Worm (Caenorhabditis elegans): ENCODE measurements around the gene C14C10.5.

Gene C14C10.5

DNA sequence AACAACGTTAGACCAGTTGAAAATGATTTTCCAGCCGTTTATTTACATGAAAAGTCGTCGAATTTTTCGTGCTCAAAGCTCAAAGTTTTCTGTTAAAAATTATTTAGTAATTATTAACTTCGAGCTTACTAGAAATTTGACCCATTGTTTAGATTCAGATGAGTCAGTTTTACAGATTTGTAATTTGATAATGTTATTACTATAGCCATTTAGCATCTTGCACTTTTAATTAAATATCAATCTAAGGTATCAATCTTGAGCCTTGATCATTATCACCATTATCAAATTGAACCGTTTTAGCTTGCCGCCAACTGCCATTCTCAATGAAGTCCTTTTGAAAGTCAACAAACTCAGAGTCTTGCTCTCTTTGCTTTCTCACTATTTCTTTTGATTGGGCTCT is 9.5 kb downstream of the C14C10.5 start, which contains the start of gene ZC116.1:
Gene ZC116.1, plus strand, starts transcription at position 301 of the 400 bp plus-strand sequence.
- TF ChIP-seq ceh-82 (tag; optimal IDR thresholded peaks at IDR 0.05): no peak
- no peak for TF ChIP-seq R02D3.7 (tag; optimal IDR thresholded peaks at IDR 0.05)
- TF ChIP-seq C34F6.9 (tag; optimal IDR thresholded peaks at IDR 0.05): no peak
- no peak for TF ChIP-seq nhr-23 (tag; optimal IDR thresholded peaks at IDR 0.05)

DNA sequence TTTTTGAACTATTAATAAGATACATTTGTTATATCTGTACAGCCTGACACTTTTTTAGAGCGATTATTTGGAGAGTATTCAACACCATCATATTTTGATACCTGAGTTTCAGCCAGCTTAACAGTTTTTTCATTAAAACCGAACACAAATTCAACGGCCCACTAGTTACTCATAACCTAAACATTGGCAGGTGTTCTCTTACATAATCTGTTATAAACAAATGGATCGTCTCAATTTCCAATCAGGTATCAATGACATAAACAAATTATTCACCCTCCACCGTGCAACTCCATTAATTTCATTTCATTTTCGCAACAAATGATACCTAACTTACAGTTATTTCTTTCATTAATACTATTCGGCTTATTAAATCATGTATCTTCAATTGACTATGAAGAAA is 11.0 kb downstream of the C14C10.5 start, which contains the start of gene cubn-1:
Gene cubn-1, plus strand, starts transcription at position 301 of the 400 bp plus-strand sequence.
- TF ChIP-seq F13H6.1 (tag; optimal IDR thresholded peaks at IDR 0.05) (no peak), skn-1 (tag; optimal IDR thresholded peaks at IDR 0.05) (no peak), lin-13 (GFP tag; optimal IDR thresholded peaks at IDR 0.05) (no peak), aly-2 (tag; optimal IDR thresholded peaks at IDR 0.05) (no peak), snpc-4 (tag; optimal IDR thresholded peaks at IDR 0.05) (no peak), unc-39 (tag; optimal IDR thresholded peaks at IDR 0.05) (no peak), mdl-1 (tag; optimal IDR thresholded peaks at IDR 0.05) (no peak), zag-1 (tag; optimal IDR thresholded peaks at IDR 0.05) (no peak), ztf-11 (tag; optimal IDR thresholded peaks at IDR 0.05) (no peak), sma-3 (GFP tag; optimal IDR thresholded peaks at IDR 0.05) (no peak), gmeb-1 (tag; optimal IDR thresholded peaks at IDR 0.05) (no peak), nhr-10 (tag; optimal IDR thresholded peaks at IDR 0.05) (no peak)

DNA sequence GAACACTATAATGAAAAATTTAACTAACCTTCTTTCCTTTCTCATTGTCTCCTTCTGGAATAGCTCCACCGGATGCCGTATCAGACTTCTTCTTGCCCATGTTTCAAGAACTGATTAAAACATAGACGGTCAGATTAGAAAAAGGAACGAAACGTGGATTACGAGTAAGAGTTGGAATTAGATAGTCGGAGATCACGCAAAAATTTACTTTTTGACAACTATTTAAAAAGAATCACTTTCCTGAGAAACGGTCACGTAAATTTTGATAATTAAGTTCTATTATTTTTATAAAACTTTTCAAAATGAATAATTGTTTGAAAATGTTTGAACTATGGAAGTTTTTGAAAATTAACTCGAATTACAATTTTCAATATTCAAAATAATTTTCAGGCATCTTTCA is 12.1 kb downstream of the C14C10.5 start, which contains the start of gene cyc-2.2:
Gene cyc-2.2, minus strand, starts transcription at position 101 of the 400 bp plus-strand sequence.
- TF ChIP-seq ztf-11 (tag; optimal IDR thresholded peaks at IDR 0.05): no peak
- no peak for TF ChIP-seq alr-1 (tag; optimal IDR thresholded peaks at IDR 0.05)
- no peak for TF ChIP-seq F13H6.1 (tag; optimal IDR thresholded peaks at IDR 0.05)
- no peak for TF ChIP-seq nhr-129 (tag; optimal IDR thresholded peaks at IDR 0.05)
- no peak for TF ChIP-seq mdl-1 (tag; optimal IDR thresholded peaks at IDR 0.05)
- TF ChIP-seq ceh-82 (tag; optimal IDR thresholded peaks at IDR 0.05): no peak
- TF ChIP-seq crh-2 (tag; optimal IDR thresholded peaks at IDR 0.05): no peak
- no peak for TF ChIP-seq sma-9 (GFP tag; optimal IDR thresholded peaks at IDR 0.05)
- TF ChIP-seq sma-9 (tag; optimal IDR thresholded peaks at IDR 0.05): no peak
- TF ChIP-seq zag-1 (tag; optimal IDR thresholded peaks at IDR 0.05): no peak
- no peak for TF ChIP-seq nhr-25 (tag; optimal IDR thresholded peaks at IDR 0.05)
- no peak for TF ChIP-seq nhr-23 (tag; optimal IDR thresholded peaks at IDR 0.05)
- TF ChIP-seq snpc-4 (tag; optimal IDR thresholded peaks at IDR 0.05): no peak
- no peak for TF ChIP-seq elt-1 (tag; optimal IDR thresholded peaks at IDR 0.05)

DNA sequence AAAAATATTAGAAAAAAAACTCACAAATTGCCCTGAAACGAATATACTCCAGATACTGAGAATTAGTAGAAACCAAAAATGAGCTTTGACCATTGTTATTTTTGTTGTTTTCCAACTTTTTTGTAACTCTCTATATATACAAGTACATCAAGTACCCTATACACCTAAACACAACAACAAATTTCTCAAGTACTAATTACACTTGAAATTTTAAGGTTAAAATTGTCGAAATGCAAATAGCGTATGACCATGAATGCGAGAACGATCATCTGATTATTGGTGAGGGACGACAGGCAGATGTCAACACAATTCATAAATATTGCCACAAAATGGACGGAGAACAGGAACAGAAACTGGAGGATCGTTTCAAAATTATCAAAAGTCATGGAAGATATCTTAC is 24.4 kb downstream of the C14C10.5 start, which contains the start of gene F56H9.9:
Gene F56H9.9, minus strand, starts transcription at position 101 of the 400 bp plus-strand sequence.
- TF ChIP-seq zag-1 (tag; optimal IDR thresholded peaks at IDR 0.05) (no peak), lin-13 (GFP tag; optimal IDR thresholded peaks at IDR 0.05) (no peak), ceh-82 (tag; optimal IDR thresholded peaks at IDR 0.05) (no peak), ztf-1 (GFP tag; conservative IDR thresholded peaks at IDR 0.05) (no peak), nhr-237 (tag; optimal IDR thresholded peaks at IDR 0.05) (no peak), fos-1 (tag; optimal IDR thresholded peaks at IDR 0.05) (no peak)

DNA sequence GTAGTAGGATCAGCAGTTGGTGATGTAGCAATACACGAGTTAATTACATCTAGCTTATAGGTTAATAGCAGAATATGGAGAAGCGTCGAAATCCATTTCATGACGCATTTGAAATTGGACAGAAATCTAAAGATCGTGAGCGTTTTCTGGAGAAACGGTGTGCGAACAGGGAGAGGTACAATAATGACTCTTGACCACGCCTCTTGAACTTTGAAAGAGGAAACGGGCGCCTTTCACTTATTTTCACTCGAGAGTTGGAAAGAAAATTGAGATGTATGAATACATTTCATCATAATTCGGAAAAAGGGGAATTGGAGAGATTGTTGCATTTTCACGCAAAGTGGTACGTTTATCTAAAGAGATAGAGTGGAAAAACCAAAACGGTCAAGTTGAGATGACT is 29.8 kb downstream of the C14C10.5 start, which contains the start of gene F56H9.6:
Gene F56H9.6, minus strand, starts transcription at position 101 of the 400 bp plus-strand sequence.
- TF ChIP-seq C34F6.9 (tag; optimal IDR thresholded peaks at IDR 0.05) (no peak), snpc-4 (tag; optimal IDR thresholded peaks at IDR 0.05) (no peak), nhr-77 (tag; optimal IDR thresholded peaks at IDR 0.05) (no peak), F13H6.1 (tag; optimal IDR thresholded peaks at IDR 0.05) (no peak), mab-5 (tag; optimal IDR thresholded peaks at IDR 0.05) (no peak), peb-1 (tag; optimal IDR thresholded peaks at IDR 0.05) (no peak), crh-2 (tag; optimal IDR thresholded peaks at IDR 0.05) (no peak), blmp-1 (tag; optimal IDR thresholded peaks at IDR 0.05; ENCODE audit: insufficient read depth) (no peak)

DNA sequence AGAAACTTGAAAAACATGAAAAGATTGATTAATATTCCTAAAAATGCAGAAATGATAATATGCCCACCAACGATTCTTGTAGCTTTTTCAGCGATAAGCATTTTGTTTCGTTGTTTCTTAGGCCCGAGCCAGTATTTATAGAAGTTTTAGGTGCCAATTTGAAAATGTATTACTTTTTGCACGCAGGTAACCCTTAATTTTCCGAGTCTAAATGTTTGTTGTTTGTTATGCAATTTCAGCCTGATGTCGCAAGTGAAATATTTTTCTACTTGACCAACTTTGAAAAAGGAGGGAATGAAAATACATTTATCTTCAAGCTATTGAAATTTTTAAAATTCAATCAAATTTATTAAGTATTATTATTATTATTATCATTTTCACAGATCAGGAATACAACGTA is 32.1 kb downstream of the C14C10.5 start, which contains the start of gene srx-113:
Gene srx-113, minus strand, starts transcription at position 101 of the 400 bp plus-strand sequence.
- TF ChIP-seq peb-1 (tag; optimal IDR thresholded peaks at IDR 0.05) (no peak), nhr-237 (tag; optimal IDR thresholded peaks at IDR 0.05) (no peak), zag-1 (tag; optimal IDR thresholded peaks at IDR 0.05) (no peak), nhr-77 (tag; optimal IDR thresholded peaks at IDR 0.05) (no peak), sma-9 (GFP tag; optimal IDR thresholded peaks at IDR 0.05) (no peak), sma-9 (tag; optimal IDR thresholded peaks at IDR 0.05) (no peak), sem-4 (tag; optimal IDR thresholded peaks at IDR 0.05) (no peak), gmeb-1 (tag; optimal IDR thresholded peaks at IDR 0.05) (no peak), elt-3 (tag; optimal IDR thresholded peaks at IDR 0.05) (no peak), ZK546.5 (tag; optimal IDR thresholded peaks at IDR 0.05) (no peak), ceh-82 (tag; optimal IDR thresholded peaks at IDR 0.05) (no peak), F13H6.1 (tag; optimal IDR thresholded peaks at IDR 0.05) (no peak), ztf-4 (tag; optimal IDR thresholded peaks at IDR 0.05) (no peak), blmp-1 (tag; optimal IDR thresholded peaks at IDR 0.05; ENCODE audit: insufficient read depth) (no peak), R02D3.7 (tag; optimal IDR thresholded peaks at IDR 0.05) (no peak), mdl-1 (tag; optimal IDR thresholded peaks at IDR 0.05) (no peak), nhr-129 (tag; optimal IDR thresholded peaks at IDR 0.05) (no peak), nhr-23 (tag; optimal IDR thresholded peaks at IDR 0.05) (no peak), nhr-12 (tag; optimal IDR thresholded peaks at IDR 0.05) (no peak)

All from whole organism, L2 larva.